Worm (Caenorhabditis elegans): ENCODE data around the gene Y73B6BL.23.

Gene Y73B6BL.23

ce11 chrIV:6404871-6405270 is 14.0 kb downstream of the Y73B6BL.23 start, which contains the start of gene srv-13:
Gene srv-13 (plus strand): TSS chrIV:6405171.
- TF ChIP-seq pha-4 (tag; optimal IDR thresholded peaks at IDR 0.05) (no peak), elt-2 (tag; optimal IDR thresholded peaks at IDR 0.05) (no peak)

DNA sequence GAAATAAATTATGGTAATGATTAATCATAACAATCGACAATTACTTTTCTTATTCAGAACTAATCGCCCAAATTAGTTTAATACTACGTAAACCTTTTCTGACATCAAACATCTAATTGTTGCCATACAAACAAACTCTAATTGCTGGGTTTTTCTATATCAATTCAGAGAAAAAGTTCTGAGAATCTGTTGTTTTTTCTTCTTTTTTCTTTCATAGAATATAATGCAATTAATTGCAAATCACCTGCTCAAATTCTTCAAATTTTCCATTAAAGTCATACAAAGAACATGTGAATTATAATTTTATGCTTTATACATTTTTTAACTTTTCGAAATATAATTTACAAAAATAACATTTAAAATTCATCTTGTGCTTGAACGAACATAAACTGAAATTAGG is 15.5 kb downstream of the Y73B6BL.23 start:
- TF ChIP-seq mdl-1 (tag; optimal IDR thresholded peaks at IDR 0.05) (no peak), unc-39 (tag; optimal IDR thresholded peaks at IDR 0.05) (no peak), tbx-2 (tag; optimal IDR thresholded peaks at IDR 0.05) (no peak), fkh-10 (GFP tag; optimal IDR thresholded peaks at IDR 0.05) (no peak), jun-1 (tag; optimal IDR thresholded peaks at IDR 0.05) (no peak), fos-1 (tag; optimal IDR thresholded peaks at IDR 0.05) (no peak), pha-4 (tag; optimal IDR thresholded peaks at IDR 0.05) (no peak), nhr-23 (tag; optimal IDR thresholded peaks at IDR 0.05) (no peak), ceh-28 (tag; optimal IDR thresholded peaks at IDR 0.05) (no peak), nhr-25 (tag; optimal IDR thresholded peaks at IDR 0.05) (no peak), aly-2 (tag; optimal IDR thresholded peaks at IDR 0.05) (no peak), hmg-11 (tag; optimal IDR thresholded peaks at IDR 0.05) (no peak), ztf-11 (tag; optimal IDR thresholded peaks at IDR 0.05) (no peak), ama-1 (optimal IDR thresholded peaks at IDR 0.05) (no peak), fkh-2 (tag; optimal IDR thresholded peaks at IDR 0.05) (no peak)

DNA sequence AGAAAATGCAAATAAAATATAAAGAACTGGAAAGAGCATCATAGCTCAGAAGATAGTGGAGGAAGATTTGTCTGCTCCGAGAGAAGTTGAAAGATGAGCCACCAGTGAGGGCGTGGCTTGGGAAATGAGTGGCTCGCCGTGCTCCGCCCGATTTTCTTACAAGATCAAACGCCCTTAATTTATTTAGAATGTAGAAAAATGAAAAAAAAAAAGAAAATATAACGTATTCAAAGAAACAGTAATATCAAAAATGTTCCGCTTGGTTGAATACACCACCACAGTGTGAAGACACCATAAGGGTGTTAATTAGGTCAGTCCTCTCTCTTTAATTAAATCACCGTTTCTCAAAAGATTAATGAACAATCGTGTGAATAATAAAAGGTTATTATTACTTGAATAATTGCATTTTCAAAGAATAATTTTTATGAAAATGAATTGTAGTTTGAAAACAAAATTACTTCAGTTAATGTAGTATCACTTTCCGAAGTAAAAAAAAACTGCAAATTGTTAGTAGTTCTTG is 16.4 kb downstream of the Y73B6BL.23 start, which contains the start of gene sfrp-1:
Gene sfrp-1, minus strand, starts transcription at position 51 of the 520 bp plus-strand sequence.
- TF ChIP-seq lin-15B (tag; optimal IDR thresholded peaks at IDR 0.05) (no peak), aly-2 (tag; optimal IDR thresholded peaks at IDR 0.05) (no peak), nfya-1 (tag; optimal IDR thresholded peaks at IDR 0.05; ENCODE audit: insufficient read depth) (no peak), nhr-237 (tag; optimal IDR thresholded peaks at IDR 0.05) (no peak), ceh-82 (tag; optimal IDR thresholded peaks at IDR 0.05) (no peak), zag-1 (tag; optimal IDR thresholded peaks at IDR 0.05) (no peak), snpc-4 (tag; optimal IDR thresholded peaks at IDR 0.05) (no peak), nhr-23 (tag; optimal IDR thresholded peaks at IDR 0.05) (no peak), mdl-1 (tag; optimal IDR thresholded peaks at IDR 0.05) (no peak), eor-1 (tag; optimal IDR thresholded peaks at IDR 0.05) (no peak), ztf-4 (tag; optimal IDR thresholded peaks at IDR 0.05) (no peak), mml-1 (tag; optimal IDR thresholded peaks at IDR 0.05) (no peak), skn-1 (tag; optimal IDR thresholded peaks at IDR 0.05) (no peak)

DNA sequence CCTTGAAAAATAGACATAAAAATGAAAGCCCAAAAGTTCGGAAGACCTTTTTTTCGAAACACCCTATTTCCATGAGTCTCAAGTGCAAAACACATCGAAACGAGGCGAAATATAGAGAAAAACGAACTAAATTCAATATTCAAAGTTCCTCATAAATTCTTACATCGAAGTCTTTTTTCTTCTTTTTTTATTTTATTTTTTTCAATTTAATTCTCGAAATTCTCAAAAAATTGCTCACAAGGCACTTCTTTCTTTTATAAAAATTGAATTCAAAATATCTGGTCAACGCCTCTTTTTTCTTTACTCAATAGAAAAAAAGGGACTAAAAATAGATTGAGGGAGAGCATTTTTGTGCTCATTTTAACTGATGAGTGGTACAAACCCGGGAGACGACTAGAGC is 23.7 kb downstream of the Y73B6BL.23 start:
- TF ChIP-seq ama-1 (optimal IDR thresholded peaks at IDR 0.05) (no peak), zag-1 (tag; optimal IDR thresholded peaks at IDR 0.05) (no peak), unc-39 (tag; optimal IDR thresholded peaks at IDR 0.05) (no peak), mml-1 (tag; optimal IDR thresholded peaks at IDR 0.05) (no peak), ceh-9 (tag; optimal IDR thresholded peaks at IDR 0.05) (no peak), nfya-1 (tag; optimal IDR thresholded peaks at IDR 0.05; ENCODE audit: insufficient read depth) (no peak), fkh-10 (GFP tag; optimal IDR thresholded peaks at IDR 0.05) (peak; percentile 52)

- TF ChIP-seq hmg-11 (tag; optimal IDR thresholded peaks at IDR 0.05) (no peak), elt-3 (tag; optimal IDR thresholded peaks at IDR 0.05) (no peak), nhr-237 (tag; optimal IDR thresholded peaks at IDR 0.05) (no peak), unc-39 (tag; optimal IDR thresholded peaks at IDR 0.05) (no peak), mdl-1 (tag; optimal IDR thresholded peaks at IDR 0.05) (no peak), nhr-43 (tag; optimal IDR thresholded peaks at IDR 0.05; ENCODE audit: poor library complexity, severe bottlenecking) (no peak), ceh-28 (tag; optimal IDR thresholded peaks at IDR 0.05) (no peak), egl-5 (tag; optimal IDR thresholded peaks at IDR 0.05) (peak; percentile 51), skn-1 (tag; optimal IDR thresholded peaks at IDR 0.05) (peak; percentile 78), elt-2 (tag; optimal IDR thresholded peaks at IDR 0.05) (no peak), pha-4 (tag; optimal IDR thresholded peaks at IDR 0.05) (no peak), nhr-12 (tag; optimal IDR thresholded peaks at IDR 0.05) (no peak), elt-1 (tag; optimal IDR thresholded peaks at IDR 0.05) (no peak), ceh-82 (tag; optimal IDR thresholded peaks at IDR 0.05) (no peak), nhr-77 (tag; optimal IDR thresholded peaks at IDR 0.05) (no peak), ZK546.5 (tag; optimal IDR thresholded peaks at IDR 0.05) (no peak), lin-15B (tag; optimal IDR thresholded peaks at IDR 0.05) (peak; percentile 27), zag-1 (tag; optimal IDR thresholded peaks at IDR 0.05) (no peak), ceh-16 (tag; optimal IDR thresholded peaks at IDR 0.05) (no peak), nfya-1 (tag; optimal IDR thresholded peaks at IDR 0.05; ENCODE audit: insufficient read depth) (peak; percentile 60), mml-1 (tag; optimal IDR thresholded peaks at IDR 0.05) (no peak), jun-1 (tag; optimal IDR thresholded peaks at IDR 0.05) (no peak), egl-27 (tag; optimal IDR thresholded peaks at IDR 0.05) (no peak), nhr-25 (tag; optimal IDR thresholded peaks at IDR 0.05) (no peak), nhr-11 (tag; optimal IDR thresholded peaks at IDR 0.05) (peak; percentile 73), eor-1 (tag; optimal IDR thresholded peaks at IDR 0.05) (no peak), ztf-4 (tag; optimal IDR thresholded peaks at IDR 0.05) (no peak), aly-2 (tag; optimal IDR thresholded peaks at IDR 0.05) (no peak), nhr-28 (tag; optimal IDR thresholded peaks at IDR 0.05) (no peak), R02D3.7 (tag; optimal IDR thresholded peaks at IDR 0.05) (no peak), ama-1 (optimal IDR thresholded peaks at IDR 0.05) (no peak), fkh-10 (GFP tag; optimal IDR thresholded peaks at IDR 0.05) (no peak), snpc-4 (tag; optimal IDR thresholded peaks at IDR 0.05) (no peak)
Observed at ce11 chrIV:6393329-6393728, 25.6 kb downstream of the Y73B6BL.23 start.
